Worm (Caenorhabditis elegans) whole organism, L4/young adult: ENCODE measurements around the gene spig-9.

Source experiments
- W03F9.2 ChIP-seq: fragments of 150-350 bp; optimal IDR thresholded peaks from 2 replicates; lab custom pipeline; 2014; ENCODE audit warnings: missing biosample characterization, missing genetic modification characterization
- dao-5 ChIP-seq: sonication (generic microtip); optimal IDR thresholded peaks from 2 replicates; lab custom pipeline; 2016; ENCODE audit warnings: missing genotype, missing genetic modification characterization, moderate library complexity, missing compliant biosample characterization
- him-1 ChIP-seq: sonication (generic microtip); optimal IDR thresholded peaks from 2 replicates; lab custom pipeline; 2016; ENCODE audit warnings: missing genotype, missing genetic modification reagents, missing genetic modification characterization, missing compliant biosample characterization

DNA sequence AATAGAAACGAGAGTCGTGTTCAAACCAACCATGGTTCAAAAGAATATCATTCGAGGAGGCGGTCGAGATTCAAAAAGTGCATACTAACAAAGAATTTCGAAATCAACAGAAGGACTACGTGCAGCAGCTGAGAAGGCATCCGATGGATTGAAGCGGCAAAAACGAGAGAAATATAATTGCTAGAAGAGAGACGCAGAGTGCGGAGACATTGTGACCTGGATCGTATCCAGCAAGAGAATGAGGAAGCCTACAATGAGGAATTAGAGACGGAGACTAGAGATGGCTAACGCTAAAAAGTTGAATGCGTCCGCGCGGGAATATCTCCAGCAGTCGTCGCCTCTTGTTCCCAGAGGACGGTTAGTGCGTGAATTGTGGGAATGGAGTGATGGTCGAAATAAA, 1.9 kb downstream of the spig-9 start:
- TF ChIP-seq W03F9.2 (tag; lab: Kevin White, UChicago): no peak
- no peak for TF ChIP-seq dao-5
- no peak for TF ChIP-seq him-1 (tag; lab: Kevin White, UChicago)
